Fruit fly (Drosophila melanogaster) whole organism, wandering third instar larva: ENCODE data around the gene CG42822.

Experiments
- N ChIP-seq: fragments of >200 bp; optimal IDR thresholded peaks from 2 replicates; lab custom pipeline; 2018; ENCODE audit warnings: missing biosample characterization, missing external identifiers, missing genetic modification characterization
- fru ChIP-seq: fragments of 200-800 bp; sonication (Bioruptor generic); optimal IDR thresholded peaks from 3 replicates; lab custom pipeline; 2016; ENCODE audit warnings: missing biosample characterization, mild to moderate bottlenecking, missing genetic modification characterization
- h ChIP-seq: fragments of 200-800 bp; sonication (Bioruptor generic); optimal IDR thresholded peaks from 3 replicates; lab custom pipeline; 2016; ENCODE audit warnings: missing biosample characterization, mild to moderate bottlenecking, missing genetic modification characterization
- psq ChIP-seq: fragments of 200-800 bp; sonication (Bioruptor generic); optimal IDR thresholded peaks from 3 replicates; lab custom pipeline; 2017; ENCODE audit warnings: missing biosample characterization, mild to moderate bottlenecking, missing genetic modification characterization, moderate library complexity

DNA sequence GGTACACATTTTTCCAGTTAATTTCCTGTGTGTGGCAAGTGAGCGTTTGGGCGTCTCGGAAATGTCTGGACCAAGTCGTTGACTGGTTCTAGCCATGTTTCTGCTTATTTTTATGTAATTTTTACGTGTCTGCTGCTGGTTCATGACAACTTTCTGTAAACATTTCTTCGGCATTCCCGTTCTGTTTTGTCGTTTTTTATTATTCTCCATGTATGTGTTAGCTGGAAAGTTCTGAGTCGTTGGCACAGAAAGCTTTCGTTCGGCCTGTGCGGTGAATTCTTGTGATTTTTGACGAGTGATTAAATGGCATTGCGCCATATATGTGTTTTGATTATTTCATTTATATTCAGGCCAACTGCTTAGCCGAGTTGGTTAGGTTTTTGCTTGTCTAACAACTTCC is 12.6 kb downstream of the CG42822 start:
- TF ChIP-seq psq (GFP tag; lab: Kevin White, UChicago) (no peak), fru (no peak), h (GFP tag; lab: Kevin White, UChicago) (no peak), N (no peak)
